Fruit fly (Drosophila melanogaster) Kc167 (cell line): ENCODE results near the gene CG4045.

Experiments
- Myc ChIP-seq: fragments of >200 bp; optimal IDR thresholded peaks from 2 replicates; lab custom pipeline; 2017; ENCODE audit warnings: missing external identifiers
- Sin3A ChIP-seq: fragments of >200 bp; optimal IDR thresholded peaks from 2 replicates; lab custom pipeline; 2018; ENCODE audit warnings: missing external identifiers
- h ChIP-seq: fragments of >200 bp; optimal IDR thresholded peaks from 3 replicates; lab custom pipeline; 2018; ENCODE audit warnings: missing external identifiers
- insv ChIP-seq: fragments of >200 bp; optimal IDR thresholded peaks from 3 replicates; lab custom pipeline; 2018; ENCODE audit warnings: missing external identifiers
- psq ChIP-seq: fragments of >200 bp; optimal IDR thresholded peaks from 2 replicates; lab custom pipeline; 2017; ENCODE audit warnings: missing external identifiers
- ttk ChIP-seq: sonication (Bioruptor generic); optimal IDR thresholded peaks from 2 replicates; lab custom pipeline; 2017; ENCODE audit warnings: missing external identifiers

CG4045 gene

dm6 chrX:2075846-2076377, at the start of gene CG4045:
Gene CG4045, minus strand, starts transcription at chrX:2075900.
- TF ChIP-seq psq (lab: Kevin White, UChicago) (no peak), Sin3A (no peak), ttk (lab: Kevin White, UChicago) (no peak), Myc (lab: Kevin White, UChicago) (no peak), insv (lab: Kevin White, UChicago) (no peak), h (lab: Kevin White, UChicago) (no peak)

dm6 chrX:2123965-2124688, 48.4 kb upstream of the CG4045 start:
- TF ChIP-seq psq (lab: Kevin White, UChicago) (peak; percentile 51), h (lab: Kevin White, UChicago) (no peak)

- TF ChIP-seq Myc (lab: Kevin White, UChicago) (no peak), insv (lab: Kevin White, UChicago) (no peak), h (lab: Kevin White, UChicago) (no peak), Sin3A (no peak), ttk (lab: Kevin White, UChicago) (no peak), psq (lab: Kevin White, UChicago) (no peak)
These were observed 47.6 kb upstream of the CG4045 start, which contains the start of gene ph-d for dm6 chrX:2123013-2123964. Gene ph-d, minus strand, starts transcription at chrX:2123286.

- TF ChIP-seq insv (lab: Kevin White, UChicago) = no peak
- peak; percentile 91 for TF ChIP-seq ttk (lab: Kevin White, UChicago)
- TF ChIP-seq h (lab: Kevin White, UChicago) = peak; percentile 33
These were observed 46.3 kb upstream of the CG4045 start for dm6 chrX:2121716-2122601.

- TF ChIP-seq psq (lab: Kevin White, UChicago) (no peak), ttk (lab: Kevin White, UChicago) (no peak)
These were observed 37.0 kb upstream of the CG4045 start for dm6 chrX:2112660-2113059.

- TF ChIP-seq psq (lab: Kevin White, UChicago) (no peak), Sin3A (no peak), ttk (lab: Kevin White, UChicago) (no peak), h (lab: Kevin White, UChicago) (no peak), Myc (lab: Kevin White, UChicago) (no peak), insv (lab: Kevin White, UChicago) (no peak)
These were observed 32.9 kb upstream of the CG4045 start for dm6 chrX:2108639-2109038.

- TF ChIP-seq ttk (lab: Kevin White, UChicago) (no peak), Myc (lab: Kevin White, UChicago) (no peak), insv (lab: Kevin White, UChicago) (no peak), psq (lab: Kevin White, UChicago) (no peak), h (lab: Kevin White, UChicago) (no peak), Sin3A (no peak)
These were observed 32.2 kb upstream of the CG4045 start for dm6 chrX:2107782-2108409.

dm6 chrX:2106367-2106766, 30.7 kb upstream of the CG4045 start:
- no peak for TF ChIP-seq h (lab: Kevin White, UChicago)
- no peak for TF ChIP-seq ttk (lab: Kevin White, UChicago)
- no peak for TF ChIP-seq psq (lab: Kevin White, UChicago)
- TF ChIP-seq insv (lab: Kevin White, UChicago) = no peak
- TF ChIP-seq Sin3A = no peak
- TF ChIP-seq Myc (lab: Kevin White, UChicago) = no peak

dm6 chrX:2104365-2104764, 28.7 kb upstream of the CG4045 start:
- TF ChIP-seq ttk (lab: Kevin White, UChicago) = no peak
- TF ChIP-seq Myc (lab: Kevin White, UChicago) = no peak
- no peak for TF ChIP-seq h (lab: Kevin White, UChicago)
- TF ChIP-seq psq (lab: Kevin White, UChicago) = no peak
- TF ChIP-seq insv (lab: Kevin White, UChicago) = no peak
- TF ChIP-seq Sin3A = no peak

dm6 chrX:2103859-2104258, 28.2 kb upstream of the CG4045 start:
- no peak for TF ChIP-seq h (lab: Kevin White, UChicago)
- TF ChIP-seq psq (lab: Kevin White, UChicago) = no peak
- TF ChIP-seq Sin3A = no peak
- no peak for TF ChIP-seq ttk (lab: Kevin White, UChicago)
- no peak for TF ChIP-seq insv (lab: Kevin White, UChicago)
- TF ChIP-seq Myc (lab: Kevin White, UChicago) = no peak
